Fruit fly (Drosophila melanogaster) whole organism, prepupa: ENCODE measurements around the gene Set.
A peak's percentile ranks its signal among the peaks of the same experiment; 100 is the strongest.

Source experiments
- Blimp-1 ChIP-seq: fragments of 200-800 bp; sonication (Bioruptor generic); optimal IDR thresholded peaks from 3 replicates; lab custom pipeline; 2017; ENCODE audit warnings: missing biosample characterization, missing genetic modification characterization, mild to moderate bottlenecking, moderate library complexity, missing genetic modification reagents
- CG10631 ChIP-seq: fragments of 200-800 bp; sonication (Bioruptor generic); optimal IDR thresholded peaks from 2 replicates; lab custom pipeline; 2016; ENCODE audit warnings: missing biosample characterization, missing genetic modification characterization
- CG11294 ChIP-seq: fragments of 200-800 bp; sonication (Bioruptor generic); IDR thresholded peaks from 2 replicates; pipeline ENCODE4 v1.3.6; 2022; ENCODE audit warnings: missing biosample characterization, missing genetic modification characterization
- CG11902 ChIP-seq: fragments of 200-800 bp; sonication (Bioruptor generic); optimal IDR thresholded peaks from 3 replicates; lab custom pipeline; 2016; ENCODE audit warnings: missing biosample characterization, missing genetic modification characterization
- CG15336 ChIP-seq: fragments of 200-800 bp; sonication (Bioruptor generic); IDR thresholded peaks from 2 replicates; pipeline ENCODE4 v1.3.6; 2022; ENCODE audit warnings: missing biosample characterization, missing genetic modification characterization
- CG1621 ChIP-seq: fragments of 200-800 bp; sonication (Bioruptor generic); optimal IDR thresholded peaks from 3 replicates; lab custom pipeline; 2018; ENCODE audit warnings: missing biosample characterization, mild to moderate bottlenecking, missing genetic modification characterization
- CG16779 ChIP-seq: fragments of 200-800 bp; sonication (Bioruptor generic); optimal IDR thresholded peaks from 3 replicates; lab custom pipeline; 2017; ENCODE audit warnings: missing biosample characterization, mild to moderate bottlenecking, missing genetic modification characterization
- CG31627 ChIP-seq: fragments of 200-800 bp; sonication (Bioruptor generic); optimal IDR thresholded peaks from 3 replicates; lab custom pipeline; 2016; ENCODE audit warnings: missing biosample characterization, missing genetic modification characterization
- CG32006 ChIP-seq: fragments of 200-800 bp; sonication (Bioruptor generic); optimal IDR thresholded peaks from 3 replicates; lab custom pipeline; 2017; ENCODE audit warnings: missing biosample characterization, mild to moderate bottlenecking, missing genetic modification characterization
- CG34406 ChIP-seq: fragments of 200-800 bp; sonication (Bioruptor generic); optimal IDR thresholded peaks from 3 replicates; lab custom pipeline; 2016; ENCODE audit warnings: missing biosample characterization, missing genetic modification characterization
- CG3919 ChIP-seq: fragments of 200-800 bp; sonication (Bioruptor generic); optimal IDR thresholded peaks from 3 replicates; lab custom pipeline; 2016; ENCODE audit warnings: missing biosample characterization, missing genetic modification characterization
- CG4318 ChIP-seq: fragments of 200-800 bp; sonication (Bioruptor generic); optimal IDR thresholded peaks from 3 replicates; lab custom pipeline; 2017; ENCODE audit warnings: missing biosample characterization, mild to moderate bottlenecking, missing genetic modification characterization
- CG6163 ChIP-seq: fragments of 200-800 bp; sonication (Bioruptor generic); IDR thresholded peaks from 3 replicates; pipeline ENCODE4 v1.3.6; 2022; ENCODE audit warnings: missing biosample characterization, missing genetic modification characterization
- CG6276 ChIP-seq: fragments of 200-800 bp; sonication (Bioruptor generic); optimal IDR thresholded peaks from 2 replicates; lab custom pipeline; 2017; ENCODE audit warnings: missing biosample characterization, mild to moderate bottlenecking, missing genetic modification characterization
- CG6854 ChIP-seq: fragments of 200-800 bp; sonication (Bioruptor generic); optimal IDR thresholded peaks from 2 replicates; lab custom pipeline; 2017; ENCODE audit warnings: missing biosample characterization, mild to moderate bottlenecking, missing genetic modification characterization
- CG8119 ChIP-seq: fragments of 200-800 bp; sonication (Bioruptor generic); IDR thresholded peaks from 3 replicates; pipeline ENCODE4 v1.3.6; 2022; ENCODE audit warnings: missing biosample characterization, missing genetic modification characterization
- Eip75B ChIP-seq: fragments of 200-800 bp; sonication (Bioruptor generic); optimal IDR thresholded peaks from 3 replicates; lab custom pipeline; 2016; ENCODE audit warnings: missing biosample characterization, missing genetic modification characterization
- Eip78C ChIP-seq: fragments of 200-800 bp; sonication (Bioruptor generic); peaks from one replicate; lab custom pipeline; 2016; ENCODE audit warnings: missing biosample characterization, missing genetic modification characterization
- Eip93F ChIP-seq: fragments of 200-800 bp; sonication (Bioruptor generic); optimal IDR thresholded peaks from 2 replicates; lab custom pipeline; 2016; ENCODE audit warnings: missing biosample characterization, mild to moderate bottlenecking, missing genetic modification characterization
- Ets21C ChIP-seq: fragments of 200-800 bp; sonication (Bioruptor generic); optimal IDR thresholded peaks from 3 replicates; lab custom pipeline; 2016; ENCODE audit warnings: missing biosample characterization, missing genetic modification characterization
- Gug ChIP-seq: fragments of 200-800 bp; sonication (Bioruptor generic); IDR thresholded peaks from 2 replicates; pipeline ENCODE4 v1.3.6; 2022; ENCODE audit warnings: missing biosample characterization, missing genetic modification characterization
- Hr39 ChIP-seq: fragments of 200-800 bp; sonication (Bioruptor generic); optimal IDR thresholded peaks from 2 replicates; lab custom pipeline; 2016; ENCODE audit warnings: missing biosample characterization, missing genetic modification characterization
- Hr4 ChIP-seq: fragments of 200-800 bp; sonication (Bioruptor generic); optimal IDR thresholded peaks from 3 replicates; lab custom pipeline; 2016; ENCODE audit warnings: missing biosample characterization, missing genetic modification characterization
- Met ChIP-seq: fragments of 200-800 bp; sonication (Bioruptor generic); optimal IDR thresholded peaks from 3 replicates; lab custom pipeline; 2016; ENCODE audit warnings: missing biosample characterization, missing genetic modification characterization
- OdsH ChIP-seq: fragments of 200-800 bp; sonication (Bioruptor generic); optimal IDR thresholded peaks from 3 replicates; lab custom pipeline; 2016; ENCODE audit warnings: missing biosample characterization, missing genetic modification characterization
- Smox ChIP-seq: fragments of 200-800 bp; sonication (Bioruptor generic); optimal IDR thresholded peaks from 3 replicates; lab custom pipeline; 2016; ENCODE audit warnings: missing biosample characterization, missing genetic modification characterization
- Sox102F ChIP-seq: fragments of 200-800 bp; sonication (Bioruptor generic); optimal IDR thresholded peaks from 2 replicates; lab custom pipeline; 2016; ENCODE audit warnings: missing biosample characterization, mild to moderate bottlenecking, missing genetic modification characterization
- Sox14 ChIP-seq: fragments of 200-800 bp; sonication (Bioruptor generic); optimal IDR thresholded peaks from 3 replicates; lab custom pipeline; 2016; ENCODE audit warnings: missing biosample characterization, missing genetic modification characterization
- achi ChIP-seq: fragments of 200-800 bp; sonication (Bioruptor generic); optimal IDR thresholded peaks from 3 replicates; lab custom pipeline; 2016; ENCODE audit warnings: missing biosample characterization, missing genetic modification characterization
- cyc ChIP-seq: fragments of 200-800 bp; sonication (Bioruptor generic); optimal IDR thresholded peaks from 3 replicates; lab custom pipeline; 2016; ENCODE audit warnings: missing biosample characterization, missing genetic modification characterization
- dac ChIP-seq: fragments of 200-800 bp; sonication (Bioruptor generic); optimal IDR thresholded peaks from 2 replicates; lab custom pipeline; 2017; ENCODE audit warnings: missing biosample characterization, mild to moderate bottlenecking, missing genetic modification characterization
- dsx ChIP-seq: fragments of 200-800 bp; optimal IDR thresholded peaks from 3 replicates; lab custom pipeline; 2019; ENCODE audit warnings: missing biosample characterization, mild to moderate bottlenecking, missing genetic modification characterization, moderate library complexity; ENCODE audit not compliant: poor library complexity, severe bottlenecking
- eg ChIP-seq: fragments of 200-800 bp; sonication (Bioruptor generic); IDR thresholded peaks from 3 replicates; pipeline ENCODE4 v1.3.6; 2022; ENCODE audit warnings: missing biosample characterization, missing genetic modification characterization
- esn ChIP-seq: fragments of 200-800 bp; sonication (Bioruptor generic); optimal IDR thresholded peaks from 2 replicates; lab custom pipeline; 2016; ENCODE audit warnings: missing biosample characterization, mild to moderate bottlenecking, missing genetic modification characterization, moderate library complexity
- fd59A ChIP-seq: fragments of 200-800 bp; sonication (Bioruptor generic); optimal IDR thresholded peaks from 2 replicates; lab custom pipeline; 2017; ENCODE audit warnings: missing biosample characterization, mild to moderate bottlenecking, missing genetic modification characterization, missing genetic modification reagents
- salr ChIP-seq, 2 experiments: fragments of 200-800 bp; sonication (Bioruptor generic); optimal IDR thresholded peaks; 3 replicates each; lab custom pipeline; 2016 to 2018; ENCODE audit warnings: missing biosample characterization in 2 of 2, missing genetic modification characterization in 2 of 2, mild to moderate bottlenecking in 1 of 2
- ss ChIP-seq, 2 experiments: fragments of 200-800 bp; sonication (Bioruptor generic); optimal IDR thresholded peaks; 2 replicates in 1 of 2; 3 replicates in 1 of 2; lab custom pipeline; 2017 to 2018; ENCODE audit warnings: mild to moderate bottlenecking in 2 of 2, missing biosample characterization in 2 of 2, missing genetic modification characterization in 2 of 2, moderate library complexity in 1 of 2
- topi ChIP-seq: fragments of 200-800 bp; sonication (Bioruptor generic); optimal IDR thresholded peaks from 3 replicates; lab custom pipeline; 2016; ENCODE audit warnings: missing biosample characterization, missing genetic modification characterization
- vri ChIP-seq: fragments of 200-800 bp; sonication (Bioruptor generic); optimal IDR thresholded peaks from 3 replicates; lab custom pipeline; 2016; ENCODE audit warnings: missing biosample characterization, mild to moderate bottlenecking, missing genetic modification characterization

Set gene

dm6 chr3R:15229329-15229876, 33.9 kb upstream of the Set start, which contains the start of the genes Art3 and mRpS10 (continued):
- TF ChIP-seq dac (GFP tag; lab: Kevin White, UChicago): peak; percentile 98
- TF ChIP-seq salr (GFP tag; optimal IDR thresholded peaks at IDR 0.05; lab: Kevin White, UChicago): peak; percentile 100
- TF ChIP-seq CG15336 (GFP tag; lab: Robert Waterston, UW): peak; percentile 100
- TF ChIP-seq Sox102F (GFP tag; lab: Kevin White, UChicago): peak; percentile 99
- TF ChIP-seq Hr4: peak; percentile 100
- peak; percentile 99 for TF ChIP-seq CG6276 (GFP tag; lab: Kevin White, UChicago)
- peak; percentile 100 for TF ChIP-seq cyc (GFP tag; lab: Kevin White, UChicago)
- TF ChIP-seq CG32006 (GFP tag; lab: Kevin White, UChicago): peak; percentile 100
- peak; percentile 100 for TF ChIP-seq esn (GFP tag; lab: Kevin White, UChicago)
- TF ChIP-seq Eip75B (GFP tag; lab: Kevin White, UChicago): peak; percentile 100
- peak; percentile 99 for TF ChIP-seq achi (GFP tag; lab: Kevin White, UChicago)
- TF ChIP-seq CG31627 (GFP tag; lab: Kevin White, UChicago): peak; percentile 100
- peak; percentile 100 for TF ChIP-seq Smox
- TF ChIP-seq dsx (GFP tag; lab: Kevin White, UChicago): peak; percentile 99
- TF ChIP-seq vri (GFP tag; lab: Kevin White, UChicago): peak; percentile 99
- peak; percentile 99 for TF ChIP-seq CG1621 (tag; lab: Kevin White, UChicago)
- peak; percentile 100 for TF ChIP-seq Ets21C (GFP tag; lab: Kevin White, UChicago)
- TF ChIP-seq CG11294: peak; percentile 100
- TF ChIP-seq Met: peak; percentile 100
- peak; percentile 100 for TF ChIP-seq OdsH (GFP tag; lab: Kevin White, UChicago)
- TF ChIP-seq CG6163: peak; percentile 100
- peak; percentile 100 for TF ChIP-seq Sox14 (GFP tag; lab: Kevin White, UChicago)
- TF ChIP-seq Blimp-1 (GFP tag; lab: Kevin White, UChicago): peak; percentile 98
- peak; percentile 98 for TF ChIP-seq Eip93F
- peak; percentile 100 for TF ChIP-seq CG10631 (GFP tag; lab: Kevin White, UChicago)
- peak; percentile 99 for TF ChIP-seq CG6854 (GFP tag; lab: Kevin White, UChicago)
- peak; percentile 100 for TF ChIP-seq Hr39 (GFP tag; lab: Kevin White, UChicago)
- peak; percentile 100 for TF ChIP-seq CG34406
- peak; percentile 100 for TF ChIP-seq CG3919
- TF ChIP-seq Eip78C (GFP tag; lab: Kevin White, UChicago): peak; percentile 100
- peak; percentile 100 for TF ChIP-seq topi
- TF ChIP-seq CG11902 (GFP tag; lab: Kevin White, UChicago): peak; percentile 100
- peak; percentile 100 for TF ChIP-seq fd59A (GFP tag; lab: Kevin White, UChicago)
- peak; percentile 100 for TF ChIP-seq eg (GFP tag; lab: Robert Waterston, UW)
- TF ChIP-seq CG4318: peak; percentile 100
- TF ChIP-seq Gug (GFP tag; lab: Robert Waterston, UW): peak; percentile 100

dm6 chr3R:15230285-15230684, 33.1 kb upstream of the Set start, which contains the start of gene CG34316:
Gene CG34316 (plus strand): TSS chr3R:15230585.
- TF ChIP-seq Met (no peak), CG16779 (no peak), eg (GFP tag; lab: Robert Waterston, UW) (no peak), topi (no peak), CG32006 (GFP tag; lab: Kevin White, UChicago) (no peak), Hr4 (no peak), CG11294 (no peak), CG8119 (no peak), ss (GFP tag; optimal IDR thresholded peaks at IDR 0.05; lab: Kevin White, UChicago) (no peak)
